Worm (Caenorhabditis elegans): Measurements from ENCODE around the gene snai-1.

- TF ChIP-seq nhr-12 (tag; optimal IDR thresholded peaks at IDR 0.05), result no peak
- no peak for TF ChIP-seq lin-13 (GFP tag; optimal IDR thresholded peaks at IDR 0.05)
- no peak for TF ChIP-seq sma-9 (GFP tag; optimal IDR thresholded peaks at IDR 0.05)
- no peak for TF ChIP-seq sma-9 (tag; optimal IDR thresholded peaks at IDR 0.05)
- no peak for TF ChIP-seq elt-3 (tag; optimal IDR thresholded peaks at IDR 0.05)
- no peak for TF ChIP-seq skn-1 (tag; optimal IDR thresholded peaks at IDR 0.05)
- no peak for TF ChIP-seq lsy-2 (tag; optimal IDR thresholded peaks at IDR 0.05)
- no peak for TF ChIP-seq mab-5 (tag; optimal IDR thresholded peaks at IDR 0.05)
- TF ChIP-seq lin-39 (tag; optimal IDR thresholded peaks at IDR 0.05), result no peak
- no peak for TF ChIP-seq lin-11 (tag; optimal IDR thresholded peaks at IDR 0.05)
- no peak for TF ChIP-seq nhr-11 (tag; optimal IDR thresholded peaks at IDR 0.05)
- no peak for TF ChIP-seq dmd-4 (tag; optimal IDR thresholded peaks at IDR 0.05)
- no peak for TF ChIP-seq unc-62 (GFP tag; optimal IDR thresholded peaks at IDR 0.05)
These were observed 6.9 kb upstream of the snai-1 start, which contains the start of gene dsc-4 for ce11 chrIV:320380-320779.

Data from whole organism, L2 larva.